Fruit fly (Drosophila melanogaster): Measurements from ENCODE around the gene CG2211.

CG2211 gene

dm6 chr3L:1352065-1352464 is 16.9 kb upstream of the CG2211 start (continued):
- TF ChIP-seq Asciz (GFP tag; optimal IDR thresholded peaks at IDR 0.05) (no peak), E2f2 (GFP tag; IDR thresholded peaks at IDR 0.05) (peak; percentile 16; the same call in 1 of the 2 replicates), sima (GFP tag; optimal IDR thresholded peaks at IDR 0.05) (no peak), croc (GFP tag; conservative IDR thresholded peaks at IDR 0.05) (no peak), Scr (GFP tag; IDR thresholded peaks at IDR 0.05; ENCODE audit: partially characterized antibody) (peak; percentile 91), hb (GFP tag; IDR thresholded peaks at IDR 0.05; ENCODE audit: partially characterized antibody) (peak; percentile 66; the same call in 2 of the 3 replicates), CG8478 (optimal IDR thresholded peaks at IDR 0.05) (no peak), Oli (tag; optimal IDR thresholded peaks at IDR 0.05) (no peak), nau (GFP tag; optimal IDR thresholded peaks at IDR 0.05) (peak; percentile 10), lov (optimal IDR thresholded peaks at IDR 0.05) (no peak), lov (GFP tag; IDR thresholded peaks at IDR 0.05) (no peak), pita (GFP tag; optimal IDR thresholded peaks at IDR 0.05) (peak; percentile 34), CG4424 (GFP tag; optimal IDR thresholded peaks at IDR 0.05) (peak; percentile 44), Drgx (GFP tag; IDR thresholded peaks at IDR 0.05) (no peak), Myb (GFP tag; optimal IDR thresholded peaks at IDR 0.05) (peak; percentile 21), amos (GFP tag; IDR thresholded peaks at IDR 0.05; ENCODE audit: partially characterized antibody) (peak; percentile 89), Gsc (GFP tag; IDR thresholded peaks at IDR 0.05) (no peak), ems (GFP tag; optimal IDR thresholded peaks at IDR 0.05) (peak; percentile 22), Nf-YC (tag; optimal IDR thresholded peaks at IDR 0.05) (peak; percentile 40), CG4707 (GFP tag; optimal IDR thresholded peaks at IDR 0.05) (no peak), Nf-YB (GFP tag; optimal IDR thresholded peaks at IDR 0.05) (peak; percentile 0), eyg (GFP tag; optimal IDR thresholded peaks at IDR 0.05) (no peak), abd-A (tag; optimal IDR thresholded peaks at IDR 0.05) (peak; percentile 82)

dm6 chr3L:1350924-1351215 is 15.7 kb upstream of the CG2211 start, which contains the start of gene CG9166:
TSS of gene CG9166 (plus strand) at chr3L:1351116.
- TF ChIP-seq Lhr (GFP tag; optimal IDR thresholded peaks at IDR 0.05) (no peak), CG3838 (GFP tag; optimal IDR thresholded peaks at IDR 0.05) (no peak), Pdp1 (GFP tag; optimal IDR thresholded peaks at IDR 0.05) (peak in 1 of 2 experiments; percentile 86), crp (GFP tag; optimal IDR thresholded peaks at IDR 0.05) (no peak), CG9727 (GFP tag; optimal IDR thresholded peaks at IDR 0.05) (no peak), Dref (GFP tag; IDR thresholded peaks at IDR 0.05) (peak; percentile 44), CG31365 (tag; optimal IDR thresholded peaks at IDR 0.05) (no peak), insv (GFP tag; optimal IDR thresholded peaks at IDR 0.05) (peak in 1 of 2 experiments; percentile 90), MBD-R2 (GFP tag; IDR thresholded peaks at IDR 0.05) (peak; percentile 34; the same call in 1 of the 2 replicates), HmgD (GFP tag; optimal IDR thresholded peaks at IDR 0.05) (no peak), mld (GFP tag; IDR thresholded peaks at IDR 0.05; ENCODE audit: partially characterized antibody) (0 out of 3 replicates have a peak, but pooled peaks have one; percentile 9), CG12391 (tag; optimal IDR thresholded peaks at IDR 0.05) (peak; percentile 16)

DNA sequence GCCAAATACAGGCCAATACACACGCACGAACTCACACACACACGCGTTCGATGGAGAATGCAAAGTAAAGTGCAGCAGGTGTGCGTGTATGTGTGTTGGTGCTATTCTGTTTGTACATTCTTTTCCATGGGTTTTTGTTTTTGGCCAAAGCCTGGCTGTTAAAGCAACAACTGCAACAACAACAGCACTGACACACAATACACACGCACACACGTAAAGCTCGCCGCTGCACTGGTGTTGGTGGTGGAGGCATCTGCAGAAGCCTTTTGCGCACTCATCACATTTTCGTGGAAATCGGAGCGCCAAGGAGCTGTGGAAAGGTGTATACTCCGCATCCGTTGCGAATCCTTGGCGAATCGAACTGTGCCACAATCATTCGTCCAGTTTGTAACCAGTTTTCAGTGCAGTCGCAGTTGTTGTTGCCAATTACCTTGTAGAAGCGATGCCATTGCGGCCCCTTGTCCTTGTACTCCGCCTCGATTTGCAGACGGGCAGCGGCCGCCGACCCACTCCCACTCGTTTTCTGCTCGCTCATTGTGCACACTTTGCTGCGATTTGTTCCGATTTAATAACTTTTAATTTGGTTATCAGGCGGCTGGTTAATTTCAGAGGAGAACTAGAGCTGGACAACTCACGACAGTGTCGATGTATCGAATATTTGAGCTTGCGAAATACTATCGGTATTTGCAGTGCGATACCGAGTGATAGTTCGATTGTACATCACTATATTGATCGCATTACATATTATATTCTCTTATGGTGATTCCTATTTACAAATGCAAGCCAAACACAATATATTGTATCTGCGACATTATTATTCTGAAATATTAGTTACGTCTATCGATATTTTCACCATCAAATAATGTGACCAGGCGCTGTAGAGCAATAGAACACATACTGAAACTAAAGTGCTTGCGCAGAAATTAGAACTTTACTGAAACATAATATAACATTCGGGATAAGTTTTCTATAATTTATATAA is 15.1 kb upstream of the CG2211 start:
- no peak for TF ChIP-seq repo (GFP tag; optimal IDR thresholded peaks at IDR 0.05)
- no peak for TF ChIP-seq cas (GFP tag; IDR thresholded peaks at IDR 0.05)
- peak; percentile 1 for TF ChIP-seq CG13123 (GFP tag; optimal IDR thresholded peaks at IDR 0.05)
- TF ChIP-seq CG15479 (GFP tag; optimal IDR thresholded peaks at IDR 0.05): peak; percentile 45
- TF ChIP-seq CG15011 (GFP tag; optimal IDR thresholded peaks at IDR 0.05): no peak
- peak; percentile 29; the same call in 1 of the 2 replicates for TF ChIP-seq CG6689 (GFP tag; IDR thresholded peaks at IDR 0.05)
- peak; percentile 97 for TF ChIP-seq HLH4C (GFP tag; IDR thresholded peaks at IDR 0.05; ENCODE audit: partially characterized antibody)
- no peak for TF ChIP-seq da (GFP tag; optimal IDR thresholded peaks at IDR 0.05)
- no peak for TF ChIP-seq CG6854 (GFP tag; optimal IDR thresholded peaks at IDR 0.05)
- no peak for TF ChIP-seq GATAe (GFP tag; conservative IDR thresholded peaks at IDR 0.05)
- TF ChIP-seq CG11695 (GFP tag; IDR thresholded peaks at IDR 0.05): no peak
- no peak for TF ChIP-seq Spps (tag; optimal IDR thresholded peaks at IDR 0.05)
- TF ChIP-seq CG12744 (GFP tag; optimal IDR thresholded peaks at IDR 0.05): no peak
- TF ChIP-seq CG10654 (GFP tag; optimal IDR thresholded peaks at IDR 0.05): no peak

Measured in whole organism, embryonic.